Fruit fly (Drosophila melanogaster): ENCODE measurements around the gene CG14435.
A peak's percentile ranks its signal among the peaks of the same experiment; 100 is the strongest.

Gene CG14435

DNA sequence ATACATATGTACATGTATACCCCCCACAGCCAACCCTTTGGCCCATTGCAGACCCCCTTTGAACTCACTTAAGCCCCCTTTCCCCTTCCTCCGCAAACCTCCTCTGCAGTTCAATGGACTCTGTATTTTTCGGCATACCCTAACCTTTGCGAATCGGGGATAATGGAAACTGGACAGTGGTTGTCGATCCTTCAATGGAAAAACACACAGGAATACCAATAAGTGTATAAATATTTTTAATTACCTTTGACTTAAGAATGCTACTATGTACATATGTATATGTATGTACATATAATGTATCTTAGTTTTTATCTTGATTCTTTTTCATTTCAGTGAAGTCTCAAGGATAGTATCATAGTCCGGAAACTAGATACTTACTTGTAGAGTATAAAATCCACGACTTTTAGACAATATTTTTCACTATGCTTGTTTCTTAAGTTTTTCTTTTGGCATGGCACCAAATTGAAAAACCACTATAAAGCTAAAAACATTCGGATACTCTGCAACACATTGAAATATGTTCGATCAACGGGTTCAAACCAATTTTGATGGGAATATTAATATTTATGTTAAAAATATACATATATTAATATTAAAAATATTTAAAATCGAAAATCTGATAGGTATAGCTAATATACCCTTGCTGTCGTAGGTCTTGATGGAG is 12.7 kb upstream of the CG14435 start (continued):
- TF ChIP-seq CG12391 (tag; optimal IDR thresholded peaks at IDR 0.05), result peak; percentile 68
- TF ChIP-seq prd (optimal IDR thresholded peaks at IDR 0.05), result no peak
- TF ChIP-seq prd (GFP tag; IDR thresholded peaks at IDR 0.05), result peak; percentile 73
- peak; percentile 47; the same call in 1 of the 2 replicates for TF ChIP-seq CG9215 (GFP tag; IDR thresholded peaks at IDR 0.05)
- no peak for TF ChIP-seq dm (GFP tag; optimal IDR thresholded peaks at IDR 0.05)
- peak; percentile 51; the same call in 1 of the 3 replicates for TF ChIP-seq Mrtf (GFP tag; IDR thresholded peaks at IDR 0.05)
- TF ChIP-seq CG32532 (GFP tag; IDR thresholded peaks at IDR 0.05), result peak; percentile 79
- peak; percentile 33; the same call in 1 of the 3 replicates for TF ChIP-seq sr (GFP tag; IDR thresholded peaks at IDR 0.05)
- TF ChIP-seq Neu2 (GFP tag; optimal IDR thresholded peaks at IDR 0.05; ENCODE audit: borderline replicate concordance), result no peak
- peak; percentile 78 for TF ChIP-seq zfh1 (GFP tag; IDR thresholded peaks at IDR 0.05)
- TF ChIP-seq vvl (GFP tag; IDR thresholded peaks at IDR 0.05), result peak; percentile 89
- peak; percentile 23 for TF ChIP-seq gsb (GFP tag; IDR thresholded peaks at IDR 0.05)
- TF ChIP-seq gce (GFP tag; IDR thresholded peaks at IDR 0.05), result 0 out of 3 replicates have a peak, but pooled peaks have one; percentile 54
- TF ChIP-seq stc (GFP tag; IDR thresholded peaks at IDR 0.05), result peak; percentile 78
- peak; percentile 32 for TF ChIP-seq CG2875 (GFP tag; optimal IDR thresholded peaks at IDR 0.05)
- no peak for TF ChIP-seq NK7.1 (GFP tag; optimal IDR thresholded peaks at IDR 0.05)
- no peak; the same call in 1 of the 2 replicates for TF ChIP-seq CG43689 (GFP tag; IDR thresholded peaks at IDR 0.05)
- 0 out of 2 replicates have a peak, but pooled peaks have one; percentile 44 for TF ChIP-seq CG11696 (GFP tag; IDR thresholded peaks at IDR 0.05)
- no peak for TF ChIP-seq inv (GFP tag; IDR thresholded peaks at IDR 0.05; ENCODE audit: partially characterized antibody)
- peak; percentile 65 for TF ChIP-seq ind (GFP tag; optimal IDR thresholded peaks at IDR 0.05)
- peak; percentile 19 for TF ChIP-seq sens (GFP tag)
- TF ChIP-seq CG12104 (GFP tag; optimal IDR thresholded peaks at IDR 0.05), result peak; percentile 16
- TF ChIP-seq CG14441 (GFP tag; IDR thresholded peaks at IDR 0.05), result peak; percentile 75
- TF ChIP-seq tin (GFP tag; optimal IDR thresholded peaks at IDR 0.05), result peak; percentile 60
- peak; percentile 41 for TF ChIP-seq Fer1 (GFP tag; optimal IDR thresholded peaks at IDR 0.05)
- TF ChIP-seq abd-A (tag; optimal IDR thresholded peaks at IDR 0.05), result no peak
- TF ChIP-seq CG17568 (GFP tag; optimal IDR thresholded peaks at IDR 0.05), result peak; percentile 47
- peak; percentile 82 for TF ChIP-seq slbo (GFP tag; IDR thresholded peaks at IDR 0.05)
- TF ChIP-seq CG16813 (GFP tag; IDR thresholded peaks at IDR 0.05; ENCODE audit: partially characterized antibody), result no peak
- no peak for TF ChIP-seq hb (GFP tag; IDR thresholded peaks at IDR 0.05; ENCODE audit: partially characterized antibody)
- TF ChIP-seq CG3281 (GFP tag; optimal IDR thresholded peaks at IDR 0.05), result peak; percentile 69
- no peak for TF ChIP-seq CG11723 (GFP tag; optimal IDR thresholded peaks at IDR 0.05)
- peak; percentile 75 for TF ChIP-seq Ssrp (tag; optimal IDR thresholded peaks at IDR 0.05)
- TF ChIP-seq Bteb2 (GFP tag; optimal IDR thresholded peaks at IDR 0.05), result no peak
- peak; percentile 38 for TF ChIP-seq Deaf1 (tag; optimal IDR thresholded peaks at IDR 0.05)
- peak; percentile 26 for TF ChIP-seq CG18476 (GFP tag; optimal IDR thresholded peaks at IDR 0.05)
- no peak for TF ChIP-seq Scr (GFP tag; IDR thresholded peaks at IDR 0.05; ENCODE audit: partially characterized antibody)
- no peak for TF ChIP-seq Oaz (GFP tag; IDR thresholded peaks at IDR 0.05)
- TF ChIP-seq Sox100B (GFP tag; optimal IDR thresholded peaks at IDR 0.05), result peak; percentile 71
- peak; percentile 37 for TF ChIP-seq CG10654 (GFP tag; optimal IDR thresholded peaks at IDR 0.05)
- TF ChIP-seq Hr3 (GFP tag; optimal IDR thresholded peaks at IDR 0.05), result peak; percentile 51
- no peak for TF ChIP-seq her (GFP tag; optimal IDR thresholded peaks at IDR 0.05)
- TF ChIP-seq CG13624 (GFP tag; optimal IDR thresholded peaks at IDR 0.05), result no peak
- TF ChIP-seq lmd (GFP tag; IDR thresholded peaks at IDR 0.05), result peak; percentile 81
- TF ChIP-seq CG30020 (tag; optimal IDR thresholded peaks at IDR 0.05), result peak; percentile 4
- TF ChIP-seq Oli (tag; optimal IDR thresholded peaks at IDR 0.05), result peak; percentile 80
- TF ChIP-seq ash1 (GFP tag; optimal IDR thresholded peaks at IDR 0.05), result no peak
- no peak for TF ChIP-seq psq (GFP tag; optimal IDR thresholded peaks at IDR 0.05)
- TF ChIP-seq Nf-YB (GFP tag; optimal IDR thresholded peaks at IDR 0.05), result peak; percentile 45
- peak; percentile 75 for TF ChIP-seq seq (GFP tag; IDR thresholded peaks at IDR 0.05)

All from whole organism, embryonic.